Worm (Caenorhabditis elegans) whole organism, young adult: ENCODE results near the gene C42D8.1.

Source experiments
- B0035.1 ChIP-seq: sonication (generic microtip); optimal IDR thresholded peaks from 2 replicates; lab custom pipeline; 2016; ENCODE audit warnings: missing genetic modification characterization, mild to moderate bottlenecking, missing compliant biosample characterization, missing genotype, missing genetic modification reagents
- C06A6.2 ChIP-seq: fragments of 200-800 bp; sonication (Bioruptor generic); conservative IDR thresholded peaks from 2 replicates; pipeline ENCODE4 v1.3.6; 2022; ENCODE audit warnings: missing genetic modification characterization, missing compliant biosample characterization
- F39B2.1 ChIP-seq: fragments of 200-800 bp; sonication (Bioruptor generic); IDR thresholded peaks from 2 replicates; pipeline ENCODE4 v1.3.6; 2022; ENCODE audit warnings: missing genetic modification reagents, missing genetic modification characterization, missing compliant biosample characterization
- F57C9.4 ChIP-seq: sonication (generic microtip); optimal IDR thresholded peaks from 2 replicates; lab custom pipeline; 2017; ENCODE audit warnings: mild to moderate bottlenecking, missing genetic modification characterization, missing compliant biosample characterization
- K12H6.12 ChIP-seq: fragments of 200-800 bp; sonication (Bioruptor generic); optimal IDR thresholded peaks from 2 replicates; lab custom pipeline; 2018; ENCODE audit warnings: mild to moderate bottlenecking, missing genetic modification characterization, missing compliant biosample characterization
- T07F8.4 ChIP-seq: sonication (generic microtip); optimal IDR thresholded peaks from 2 replicates; lab custom pipeline; 2016; ENCODE audit warnings: mild to moderate bottlenecking, missing genetic modification characterization, moderate library complexity, missing compliant biosample characterization
- T26A5.8 ChIP-seq: sonication (generic microtip); optimal IDR thresholded peaks from 2 replicates; lab custom pipeline; 2016; ENCODE audit warnings: missing genetic modification characterization, missing compliant biosample characterization
- Y53F4B.3 ChIP-seq: fragments of 200-800 bp; sonication (Bioruptor generic); IDR thresholded peaks from 2 replicates; pipeline ENCODE4 v1.3.6; 2022; ENCODE audit warnings: missing genetic modification reagents, missing genetic modification characterization, missing compliant biosample characterization
- aptf-2 ChIP-seq: fragments of 200-800 bp; sonication (Bioruptor generic); conservative IDR thresholded peaks from 2 replicates; pipeline ENCODE4 v1.3.6; 2022; ENCODE audit warnings: missing genetic modification reagents, missing genetic modification characterization, missing compliant biosample characterization
- aptf-3 ChIP-seq: fragments of 200-800 bp; sonication (Bioruptor generic); IDR thresholded peaks from 2 replicates; pipeline ENCODE4 v1.3.6; 2022; ENCODE audit warnings: missing genetic modification characterization, missing compliant biosample characterization
- bed-1 ChIP-seq: fragments of 200-800 bp; sonication (Bioruptor generic); IDR thresholded peaks from 2 replicates; pipeline ENCODE4 v1.3.6; 2022; ENCODE audit warnings: missing genetic modification reagents, missing genetic modification characterization, missing compliant biosample characterization
- cebp-2 ChIP-seq: fragments of 200-800 bp; sonication (Bioruptor generic); IDR thresholded peaks from 2 replicates; pipeline ENCODE4 v1.3.6; 2022; ENCODE audit warnings: missing genetic modification characterization, missing compliant biosample characterization
- ceh-91 ChIP-seq: fragments of 200-800 bp; sonication (Bioruptor generic); IDR thresholded peaks from 2 replicates; pipeline ENCODE4 v1.3.6; 2022; ENCODE audit warnings: missing genetic modification reagents, missing genetic modification characterization, missing compliant biosample characterization
- chd-7 ChIP-seq: sonication (generic microtip); optimal IDR thresholded peaks from 2 replicates; lab custom pipeline; 2016; ENCODE audit warnings: mild to moderate bottlenecking, missing genetic modification characterization, moderate library complexity, missing compliant biosample characterization
- hlh-12 ChIP-seq: sonication (generic microtip); optimal IDR thresholded peaks from 2 replicates; lab custom pipeline; 2016; ENCODE audit warnings: missing genetic modification characterization, missing compliant biosample characterization
- hmg-1.2 ChIP-seq: fragments of 200-800 bp; sonication (Bioruptor generic); IDR thresholded peaks from 2 replicates; pipeline ENCODE4 v1.3.6; 2022; ENCODE audit warnings: missing genetic modification reagents, missing genetic modification characterization, missing compliant biosample characterization
- hrde-1 ChIP-seq: sonication (generic microtip); optimal IDR thresholded peaks from 2 replicates; lab custom pipeline; 2016; ENCODE audit warnings: missing genetic modification characterization, mild to moderate bottlenecking, missing compliant biosample characterization, moderate library complexity, missing genotype, missing genetic modification reagents, borderline replicate concordance
- let-526 ChIP-seq: fragments of 200-800 bp; sonication (Bioruptor generic); IDR thresholded peaks from 2 replicates; pipeline ENCODE4 v1.3.6; 2022; ENCODE audit warnings: missing genetic modification reagents, missing genetic modification characterization, missing compliant biosample characterization
- lin-40 ChIP-seq: sonication (generic microtip); optimal IDR thresholded peaks from 2 replicates; lab custom pipeline; 2016; ENCODE audit warnings: missing genetic modification characterization, mild to moderate bottlenecking, missing compliant biosample characterization, missing genotype, missing genetic modification reagents
- lin-54 ChIP-seq: fragments of 200-800 bp; sonication (Bioruptor generic); optimal IDR thresholded peaks from 2 replicates; lab custom pipeline; 2018; ENCODE audit warnings: mild to moderate bottlenecking, missing genetic modification characterization, missing compliant biosample characterization
- mel-28 ChIP-seq: sonication (generic microtip); optimal IDR thresholded peaks from 2 replicates; lab custom pipeline; 2016; ENCODE audit warnings: borderline replicate concordance, mild to moderate bottlenecking, missing genetic modification characterization, missing compliant biosample characterization
- mes-4 ChIP-seq: sonication (generic microtip); optimal IDR thresholded peaks from 2 replicates; lab custom pipeline; 2016; ENCODE audit warnings: missing genotype, missing genetic modification characterization, missing compliant biosample characterization
- mxl-1 ChIP-seq: sonication (generic microtip); optimal IDR thresholded peaks from 2 replicates; lab custom pipeline; 2016; ENCODE audit warnings: missing genetic modification characterization, missing compliant biosample characterization
- nfya-2 ChIP-seq: fragments of 200-800 bp; sonication (Bioruptor generic); IDR thresholded peaks from 2 replicates; pipeline ENCODE4 v1.3.6; 2022; ENCODE audit warnings: missing genetic modification reagents, missing genetic modification characterization, missing compliant biosample characterization
- nfyb-1 ChIP-seq: fragments of 200-800 bp; sonication (Bioruptor generic); IDR thresholded peaks from 2 replicates; pipeline ENCODE4 v1.3.6; 2022; ENCODE audit warnings: missing genetic modification reagents, missing genetic modification characterization, missing compliant biosample characterization
- nhr-80 ChIP-seq: sonication (generic microtip); optimal IDR thresholded peaks from 2 replicates; lab custom pipeline; 2016; ENCODE audit warnings: missing genetic modification characterization, missing compliant biosample characterization
- nhr-90 ChIP-seq: sonication (generic microtip); optimal IDR thresholded peaks from 2 replicates; lab custom pipeline; 2016; ENCODE audit warnings: missing genotype, mild to moderate bottlenecking, missing genetic modification characterization, missing compliant biosample characterization
- pha-4 ChIP-seq: fragments of 150-350 bp; sonication (generic microtip); optimal IDR thresholded peaks from 2 replicates; lab custom pipeline; 2014; ENCODE audit warnings: missing biosample characterization, missing genetic modification reagents, missing genetic modification characterization
- rcor-1 ChIP-seq: fragments of 200-800 bp; sonication (Bioruptor generic); IDR thresholded peaks from 2 replicates; pipeline ENCODE4 v1.3.6; 2022; ENCODE audit warnings: missing genetic modification reagents, missing genetic modification characterization, missing compliant biosample characterization
- repo-1 ChIP-seq: sonication (generic microtip); optimal IDR thresholded peaks from 2 replicates; lab custom pipeline; 2017; ENCODE audit warnings: mild to moderate bottlenecking, missing genetic modification characterization, missing compliant biosample characterization
- rpc-1 ChIP-seq, 2 experiments: fragments of 150-350 bp in 1 of 2; sonication (generic microtip) in 1 of 2; optimal IDR thresholded peaks; 2 replicates each; lab custom pipeline; 2014 to 2018; ENCODE audit warnings: missing biosample characterization in 1 of 2, missing genetic modification characterization in 1 of 2, missing genetic modification reagents in 1 of 2, missing genotype in 1 of 2
- sptf-2 ChIP-seq: fragments of 200-800 bp; sonication (Bioruptor generic); optimal IDR thresholded peaks from 2 replicates; lab custom pipeline; 2018; ENCODE audit warnings: mild to moderate bottlenecking, missing genetic modification characterization, missing compliant biosample characterization
- tbx-9 ChIP-seq: sonication (generic microtip); optimal IDR thresholded peaks from 2 replicates; lab custom pipeline; 2016; ENCODE audit warnings: borderline replicate concordance, missing genetic modification characterization, inconsistent platforms, missing compliant biosample characterization
- unc-62 ChIP-seq: fragments of 150-350 bp; optimal IDR thresholded peaks from 2 replicates; lab custom pipeline; 2014; ENCODE audit warnings: missing biosample characterization, missing genetic modification reagents, missing genetic modification characterization
- xnd-1 ChIP-seq: sonication (generic microtip); optimal IDR thresholded peaks from 2 replicates; lab custom pipeline; 2016; ENCODE audit warnings: missing genotype, missing genetic modification reagents, missing genetic modification characterization, missing compliant biosample characterization
- zfh-2 ChIP-seq: fragments of 200-800 bp; sonication (Bioruptor generic); conservative IDR thresholded peaks from 2 replicates; pipeline ENCODE4 v1.3.6; 2022; ENCODE audit warnings: missing genetic modification reagents, missing genetic modification characterization, missing compliant biosample characterization
- ztf-25 ChIP-seq: fragments of 200-800 bp; sonication (Bioruptor generic); IDR thresholded peaks from 2 replicates; pipeline ENCODE4 v1.3.6; 2022; ENCODE audit warnings: missing genetic modification reagents, missing genetic modification characterization, missing compliant biosample characterization
- ztf-6 ChIP-seq: fragments of 200-800 bp; sonication (Bioruptor generic); IDR thresholded peaks from 2 replicates; pipeline ENCODE4 v1.3.6; 2022; ENCODE audit warnings: missing genetic modification reagents, missing genetic modification characterization, missing compliant biosample characterization

The C42D8.1 gene

ce11 chrX:5085465-5085864 is 23.8 kb upstream of the C42D8.1 start (continued):
- TF ChIP-seq aptf-3 (peak; percentile 86; the same call in 1 of the 2 replicates), F57C9.4 (tag; lab: Kevin White, UChicago) (peak; percentile 56)

- TF ChIP-seq rcor-1 (GFP tag; lab: Robert Waterston, UW) (no peak), hmg-1.2 (GFP tag; lab: Robert Waterston, UW) (peak; percentile 44; the same call in 1 of the 2 replicates), T26A5.8 (no peak), nfya-2 (GFP tag; lab: Robert Waterston, UW) (no peak)
These were observed 23.1 kb upstream of the C42D8.1 start for ce11 chrX:5086212-5086611.

- no peak for TF ChIP-seq lin-54 (GFP tag; lab: Kevin White, UChicago)
- no peak for TF ChIP-seq hlh-12 (tag; lab: Kevin White, UChicago)
These were observed 21.9 kb upstream of the C42D8.1 start, which contains the start of gene pnk-4 for ce11 chrX:5087366-5087891. pnk-4 (plus strand) TSS chrX:5087841.

ce11 chrX:5093997-5094396 is 15.3 kb upstream of the C42D8.1 start:
- TF ChIP-seq aptf-2 (GFP tag; lab: Robert Waterston, UW) (no peak), nhr-80 (peak; percentile 65), bed-1 (no peak)

ce11 chrX:5096967-5097366 is 12.3 kb upstream of the C42D8.1 start, which contains the start of gene acn-1:
acn-1 (minus strand) TSS chrX:5097067.
- no peak for TF ChIP-seq ceh-91 (GFP tag; lab: Robert Waterston, UW)
- TF ChIP-seq T07F8.4 = no peak
- no peak for TF ChIP-seq B0035.1
- no peak for TF ChIP-seq xnd-1

ce11 chrX:5098935-5099334 is 10.4 kb upstream of the C42D8.1 start:
- TF ChIP-seq F39B2.1 (GFP tag; lab: Robert Waterston, UW) = no peak
- no peak for TF ChIP-seq mxl-1 (tag; lab: Kevin White, UChicago)
- TF ChIP-seq cebp-2 (GFP tag; lab: Robert Waterston, UW) = no peak
- TF ChIP-seq mel-28 (tag; lab: Kevin White, UChicago) = no peak
- no peak for TF ChIP-seq repo-1 (tag; lab: Kevin White, UChicago)
- TF ChIP-seq K12H6.12 = no peak
- TF ChIP-seq nhr-90 (tag; lab: Kevin White, UChicago) = no peak
- TF ChIP-seq chd-7 (tag; lab: Kevin White, UChicago) = no peak
- TF ChIP-seq mes-4 (tag; lab: Kevin White, UChicago) = no peak
- no peak for TF ChIP-seq C06A6.2 (GFP tag; lab: Robert Waterston, UW)
- TF ChIP-seq rpc-1 (optimal IDR thresholded peaks at IDR 0.05; lab: Kevin White, UChicago) = no peak
- TF ChIP-seq rpc-1 (tag; optimal IDR thresholded peaks at IDR 0.05; lab: Kevin White, UChicago) = no peak
- no peak for TF ChIP-seq lin-54 (GFP tag; lab: Kevin White, UChicago)
- no peak for TF ChIP-seq hmg-1.2 (GFP tag; lab: Robert Waterston, UW)
- no peak for TF ChIP-seq Y53F4B.3 (GFP tag; lab: Robert Waterston, UW)
- TF ChIP-seq sptf-2 = no peak

- TF ChIP-seq pha-4 (tag; lab: Kevin White, UChicago) (no peak), bed-1 (0 out of 2 replicates have a peak, but pooled peaks have one; percentile 53), let-526 (GFP tag; lab: Robert Waterston, UW) (peak; percentile 74; the same call in 1 of the 2 replicates), tbx-9 (tag; lab: Kevin White, UChicago) (no peak), C06A6.2 (GFP tag; lab: Robert Waterston, UW) (no peak), ztf-6 (GFP tag; lab: Robert Waterston, UW) (no peak), ztf-25 (0 out of 2 replicates have a peak, but pooled peaks have one; percentile 30), hrde-1 (tag; lab: Kevin White, UChicago) (no peak), nfyb-1 (GFP tag; lab: Robert Waterston, UW) (peak; percentile 83), zfh-2 (GFP tag; lab: Robert Waterston, UW) (peak; percentile 76), unc-62 (GFP tag; lab: Kevin White, UChicago) (peak; percentile 86), nhr-90 (tag; lab: Kevin White, UChicago) (peak; percentile 70), lin-40 (tag; lab: Kevin White, UChicago) (peak; percentile 40)
These were observed 8.4 kb upstream of the C42D8.1 start, which contains the start of gene vit-2 for ce11 chrX:5100738-5101379. vit-2 (plus strand) TSS chrX:5101042.
